Fruit fly (Drosophila melanogaster) whole organism, pupa: ENCODE measurements around the gene CG6179.

Experiments
- CG10348 ChIP-seq: fragments of 200-800 bp; sonication (Bioruptor generic); IDR thresholded peaks from 2 replicates; pipeline ENCODE4 v1.3.6; 2022; ENCODE audit warnings: missing biosample characterization, missing genetic modification characterization
- CG12605 ChIP-seq: fragments of 200-800 bp; sonication (Bioruptor generic); IDR thresholded peaks from 2 replicates; pipeline ENCODE4 v1.3.6; 2022; ENCODE audit warnings: missing biosample characterization, missing genetic modification characterization
- CG13204 ChIP-seq: fragments of 200-800 bp; sonication (Bioruptor generic); optimal IDR thresholded peaks from 2 replicates; lab custom pipeline; 2018; ENCODE audit warnings: missing biosample characterization, mild to moderate bottlenecking, missing genetic modification characterization, moderate library complexity
- CG14655 ChIP-seq: fragments of 200-800 bp; sonication (Bioruptor generic); optimal IDR thresholded peaks from 3 replicates; lab custom pipeline; 2017; ENCODE audit warnings: mild to moderate bottlenecking, missing biosample characterization, missing genetic modification reagents, missing genetic modification characterization
- CG15710 ChIP-seq: fragments of 200-800 bp; sonication (Bioruptor generic); optimal IDR thresholded peaks from 2 replicates; lab custom pipeline; 2018; ENCODE audit warnings: missing biosample characterization, mild to moderate bottlenecking, missing genetic modification characterization, moderate library complexity
- CG17806 ChIP-seq: fragments of 200-800 bp; sonication (Bioruptor generic); optimal IDR thresholded peaks from 2 replicates; lab custom pipeline; 2018; ENCODE audit warnings: missing biosample characterization, mild to moderate bottlenecking, missing genetic modification characterization, moderate library complexity
- CG32121 ChIP-seq: fragments of 200-800 bp; sonication (Bioruptor generic); IDR thresholded peaks from 2 replicates; pipeline ENCODE4 v1.3.6; 2022; ENCODE audit warnings: missing biosample characterization, missing genetic modification characterization
- CG34367 ChIP-seq: fragments of 200-800 bp; sonication (Bioruptor generic); optimal IDR thresholded peaks from 2 replicates; lab custom pipeline; 2018; ENCODE audit warnings: missing biosample characterization, mild to moderate bottlenecking, missing genetic modification characterization
- CG4496 ChIP-seq: fragments of 200-800 bp; sonication (Bioruptor generic); IDR thresholded peaks from 3 replicates; pipeline ENCODE4 v1.3.6; 2022; ENCODE audit warnings: missing biosample characterization, missing genetic modification characterization
- CG8159 ChIP-seq: fragments of 200-800 bp; sonication (Bioruptor generic); optimal IDR thresholded peaks from 3 replicates; lab custom pipeline; 2018; ENCODE audit warnings: missing biosample characterization, mild to moderate bottlenecking, missing genetic modification characterization, moderate library complexity
- CG8301 ChIP-seq: fragments of 200-800 bp; sonication (Bioruptor generic); optimal IDR thresholded peaks from 2 replicates; lab custom pipeline; 2018; ENCODE audit warnings: missing biosample characterization, mild to moderate bottlenecking, missing genetic modification characterization
- CG9948 ChIP-seq: fragments of 200-800 bp; sonication (Bioruptor generic); optimal IDR thresholded peaks from 2 replicates; lab custom pipeline; 2018; ENCODE audit warnings: missing biosample characterization, mild to moderate bottlenecking, missing genetic modification characterization, moderate library complexity
- D1 ChIP-seq: fragments of 200-800 bp; sonication (Bioruptor generic); optimal IDR thresholded peaks from 2 replicates; lab custom pipeline; 2018; ENCODE audit warnings: missing biosample characterization, mild to moderate bottlenecking, missing genetic modification characterization, moderate library complexity
- EcR ChIP-seq: fragments of 200-800 bp; sonication (Bioruptor generic); optimal IDR thresholded peaks from 3 replicates; lab custom pipeline; 2019; ENCODE audit warnings: missing biosample characterization, missing genetic modification characterization, mild to moderate bottlenecking, moderate library complexity, missing genetic modification reagents
- Ets98B ChIP-seq: fragments of 200-800 bp; sonication (Bioruptor generic); IDR thresholded peaks from 2 replicates; pipeline ENCODE4 v1.3.6; 2022; ENCODE audit warnings: missing biosample characterization, missing genetic modification characterization
- Pif1A ChIP-seq: fragments of 200-800 bp; sonication (Bioruptor generic); optimal IDR thresholded peaks from 3 replicates; lab custom pipeline; 2016; ENCODE audit warnings: missing biosample characterization, missing genetic modification characterization
- Pif1B ChIP-seq: fragments of 200-800 bp; sonication (Bioruptor generic); optimal IDR thresholded peaks from 3 replicates; lab custom pipeline; 2016; ENCODE audit warnings: missing biosample characterization, missing genetic modification characterization
- Snoo ChIP-seq: fragments of 200-800 bp; sonication (Bioruptor generic); optimal IDR thresholded peaks from 3 replicates; lab custom pipeline; 2017; ENCODE audit warnings: missing biosample characterization, mild to moderate bottlenecking, missing genetic modification characterization, inconsistent platforms
- fd96Ca ChIP-seq: fragments of 200-800 bp; sonication (Bioruptor generic); IDR thresholded peaks from 3 replicates; pipeline ENCODE4 v1.3.6; 2022; ENCODE audit warnings: missing biosample characterization, missing genetic modification characterization
- gl ChIP-seq: fragments of 200-800 bp; sonication (Bioruptor generic); optimal IDR thresholded peaks from 2 replicates; lab custom pipeline; 2018; ENCODE audit warnings: missing biosample characterization, mild to moderate bottlenecking, missing genetic modification characterization
- rn ChIP-seq: fragments of 200-800 bp; sonication (Bioruptor generic); IDR thresholded peaks from 2 replicates; pipeline ENCODE4 v1.3.6; 2022; ENCODE audit warnings: missing biosample characterization, missing genetic modification characterization

Gene CG6179

DNA sequence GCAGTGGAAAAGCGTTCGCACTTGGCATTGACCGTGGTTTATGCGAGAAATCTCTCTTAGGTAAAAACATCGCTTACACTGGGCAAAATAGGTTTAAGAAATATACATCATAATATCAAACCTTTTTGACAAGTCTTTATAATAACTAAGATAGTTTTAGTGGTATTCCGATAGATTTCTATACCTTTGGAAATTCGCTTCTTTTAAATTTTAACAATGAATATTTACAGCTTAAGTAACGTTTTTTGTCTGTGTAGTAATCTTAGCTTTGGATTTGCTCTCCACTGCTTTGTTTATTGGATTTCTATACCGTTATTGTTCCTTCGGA, 27.5 kb downstream of the CG6179 start:
- TF ChIP-seq CG10348 (GFP tag; lab: Robert Waterston, UW) (no peak), CG9948 (peak; percentile 26), CG14655 (GFP tag; lab: Kevin White, UChicago) (no peak), EcR (GFP tag; lab: Kevin White, UChicago) (no peak), CG12605 (GFP tag; lab: Robert Waterston, UW) (peak; percentile 37; the same call in 1 of the 2 replicates), CG32121 (GFP tag; lab: Robert Waterston, UW) (no peak; the same call in 1 of the 2 replicates), CG13204 (no peak), gl (tag; lab: Kevin White, UChicago) (no peak), CG8159 (tag; lab: Kevin White, UChicago) (peak; percentile 5), CG8301 (peak; percentile 32), Ets98B (GFP tag; lab: Robert Waterston, UW) (peak; percentile 26), CG34367 (tag; lab: Kevin White, UChicago) (peak; percentile 11), D1 (no peak), Snoo (tag; lab: Kevin White, UChicago) (no peak), rn (GFP tag; lab: Robert Waterston, UW) (no peak), CG17806 (tag; lab: Kevin White, UChicago) (no peak), CG15710 (tag; lab: Kevin White, UChicago) (peak; percentile 30), Pif1B (GFP tag; lab: Kevin White, UChicago) (no peak), Pif1A (GFP tag; lab: Kevin White, UChicago) (no peak), fd96Ca (no peak), CG4496 (GFP tag; lab: Robert Waterston, UW) (peak; percentile 37; the same call in 1 of the 3 replicates)

DNA sequence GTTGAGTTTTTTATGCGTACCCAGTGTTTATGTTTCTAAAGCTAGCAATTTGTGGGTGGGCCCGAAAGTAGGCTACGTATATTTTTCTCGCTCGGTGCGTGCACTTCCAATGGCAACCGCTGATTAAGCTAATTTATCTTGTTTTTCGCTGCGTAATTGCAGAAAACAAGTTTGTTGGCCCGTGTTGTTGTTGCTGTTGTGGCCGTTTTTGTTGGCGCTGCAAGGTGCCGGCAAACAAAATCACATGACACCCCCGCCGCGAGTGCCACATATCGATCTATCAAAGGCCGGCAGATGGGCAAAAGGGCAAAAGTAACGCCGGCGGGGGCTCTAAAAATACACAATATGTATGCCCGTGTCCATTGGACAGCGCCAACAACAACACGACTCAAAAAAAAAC, 29.6 kb downstream of the CG6179 start:
- TF ChIP-seq rn (GFP tag; lab: Robert Waterston, UW) = no peak
- TF ChIP-seq CG9948 = no peak
- no peak for TF ChIP-seq CG32121 (GFP tag; lab: Robert Waterston, UW)
- TF ChIP-seq EcR (GFP tag; lab: Kevin White, UChicago) = no peak
- no peak for TF ChIP-seq gl (tag; lab: Kevin White, UChicago)
- TF ChIP-seq CG13204 = no peak
- TF ChIP-seq CG14655 (GFP tag; lab: Kevin White, UChicago) = no peak
- TF ChIP-seq CG34367 (tag; lab: Kevin White, UChicago) = no peak
- TF ChIP-seq CG8301 = no peak
- no peak for TF ChIP-seq CG15710 (tag; lab: Kevin White, UChicago)
- TF ChIP-seq CG8159 (tag; lab: Kevin White, UChicago) = no peak
- TF ChIP-seq CG10348 (GFP tag; lab: Robert Waterston, UW) = no peak
- no peak for TF ChIP-seq CG12605 (GFP tag; lab: Robert Waterston, UW)
- no peak for TF ChIP-seq CG17806 (tag; lab: Kevin White, UChicago)
- no peak for TF ChIP-seq Pif1B (GFP tag; lab: Kevin White, UChicago)
- TF ChIP-seq fd96Ca = no peak
- TF ChIP-seq D1 = no peak
- no peak for TF ChIP-seq Pif1A (GFP tag; lab: Kevin White, UChicago)

DNA sequence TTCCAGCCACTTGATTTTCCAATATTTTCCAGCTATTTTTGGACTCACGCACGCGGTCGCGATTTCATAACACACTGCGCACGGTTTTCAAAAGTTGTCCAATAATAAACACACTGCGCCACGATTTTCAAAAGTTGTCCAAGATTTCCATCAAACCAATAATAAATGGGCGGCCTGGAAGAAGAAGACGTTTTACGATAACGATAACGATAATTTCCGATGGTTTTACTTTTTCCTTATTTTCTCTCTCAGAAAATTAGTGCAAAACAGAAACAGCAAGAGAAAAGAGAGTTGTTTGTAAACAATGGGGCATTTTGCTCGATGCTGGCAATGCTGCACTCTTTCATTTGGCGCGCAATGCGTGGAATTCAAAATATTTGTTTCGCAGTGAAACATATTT, 30.1 kb downstream of the CG6179 start, which contains the start of gene Nt5b:
Nt5b (minus strand) TSS at position 207 of the 400 bp plus-strand sequence.
- TF ChIP-seq CG32121 (GFP tag; lab: Robert Waterston, UW) (no peak), rn (GFP tag; lab: Robert Waterston, UW) (no peak), CG17806 (tag; lab: Kevin White, UChicago) (no peak), CG34367 (tag; lab: Kevin White, UChicago) (no peak), Pif1A (GFP tag; lab: Kevin White, UChicago) (no peak), CG4496 (GFP tag; lab: Robert Waterston, UW) (peak; percentile 13; the same call in 1 of the 3 replicates), CG8159 (tag; lab: Kevin White, UChicago) (no peak), CG10348 (GFP tag; lab: Robert Waterston, UW) (no peak), EcR (GFP tag; lab: Kevin White, UChicago) (no peak), CG8301 (no peak), CG15710 (tag; lab: Kevin White, UChicago) (no peak), CG14655 (GFP tag; lab: Kevin White, UChicago) (no peak), Pif1B (GFP tag; lab: Kevin White, UChicago) (no peak), Snoo (tag; lab: Kevin White, UChicago) (no peak), CG12605 (GFP tag; lab: Robert Waterston, UW) (peak; percentile 39; the same call in 1 of the 2 replicates)

DNA sequence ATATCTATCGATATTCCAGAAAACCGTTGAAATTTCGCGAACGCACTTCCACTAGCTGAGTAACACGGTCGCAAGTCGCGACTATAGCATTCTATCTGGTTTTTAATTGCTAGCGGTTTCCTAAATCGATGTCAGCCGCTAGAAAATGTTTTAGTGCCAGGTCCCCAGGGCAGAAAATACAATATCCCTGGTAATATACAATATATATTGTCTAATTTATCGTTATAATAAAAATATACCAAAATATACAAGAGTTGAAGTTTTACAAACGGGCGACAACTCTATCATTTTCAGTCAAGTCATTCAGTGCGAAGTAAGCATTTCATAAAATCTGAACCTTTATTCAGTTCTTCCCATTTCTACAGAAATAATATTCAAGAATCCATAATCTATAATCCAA, 35.2 kb downstream of the CG6179 start, which contains the start of gene CG15056:
CG15056 (plus strand) TSS at position 301 of the 400 bp plus-strand sequence.
- TF ChIP-seq CG34367 (tag; lab: Kevin White, UChicago) (no peak), D1 (no peak), Pif1B (GFP tag; lab: Kevin White, UChicago) (no peak), CG8159 (tag; lab: Kevin White, UChicago) (no peak), Pif1A (GFP tag; lab: Kevin White, UChicago) (no peak), CG13204 (no peak), CG14655 (GFP tag; lab: Kevin White, UChicago) (no peak), CG17806 (tag; lab: Kevin White, UChicago) (no peak), EcR (GFP tag; lab: Kevin White, UChicago) (no peak), gl (tag; lab: Kevin White, UChicago) (no peak), rn (GFP tag; lab: Robert Waterston, UW) (no peak), CG4496 (GFP tag; lab: Robert Waterston, UW) (no peak), CG32121 (GFP tag; lab: Robert Waterston, UW) (no peak), CG8301 (no peak), CG12605 (GFP tag; lab: Robert Waterston, UW) (no peak)

DNA sequence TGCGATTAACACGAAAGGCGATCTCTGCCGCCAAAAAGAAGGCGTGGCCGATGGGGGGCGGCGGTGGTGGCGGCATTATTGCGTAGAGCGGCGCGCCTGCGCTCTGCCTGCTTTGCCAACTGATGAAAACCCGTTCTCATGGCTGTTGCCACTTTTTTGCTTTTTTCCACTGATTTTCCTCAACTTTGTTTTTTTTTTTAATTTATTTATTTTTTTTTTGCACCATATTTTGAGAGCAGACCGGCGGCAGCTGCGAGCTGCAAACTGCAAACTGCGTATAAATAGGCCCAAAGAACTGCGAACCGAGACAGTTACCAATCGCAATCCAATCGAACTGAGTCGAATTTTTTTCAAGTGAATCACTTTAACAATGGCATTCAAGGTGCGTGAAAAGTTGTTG, 42.2 kb downstream of the CG6179 start, which contains the start of gene CG42323:
CG42323 (plus strand) TSS at position 302 of the 400 bp plus-strand sequence.
- TF ChIP-seq CG12605 (GFP tag; lab: Robert Waterston, UW) = peak; percentile 29; the same call in 1 of the 2 replicates
- no peak for TF ChIP-seq gl (tag; lab: Kevin White, UChicago)
- TF ChIP-seq CG32121 (GFP tag; lab: Robert Waterston, UW) = peak; percentile 52; the same call in 1 of the 2 replicates
- no peak for TF ChIP-seq Snoo (tag; lab: Kevin White, UChicago)
- peak; percentile 53; the same call in 2 of the 3 replicates for TF ChIP-seq CG4496 (GFP tag; lab: Robert Waterston, UW)
- peak; percentile 43; the same call in 1 of the 2 replicates for TF ChIP-seq Ets98B (GFP tag; lab: Robert Waterston, UW)
